Fruit fly (Drosophila melanogaster): ENCODE data around the gene EMC2B.

Gene EMC2B

DNA sequence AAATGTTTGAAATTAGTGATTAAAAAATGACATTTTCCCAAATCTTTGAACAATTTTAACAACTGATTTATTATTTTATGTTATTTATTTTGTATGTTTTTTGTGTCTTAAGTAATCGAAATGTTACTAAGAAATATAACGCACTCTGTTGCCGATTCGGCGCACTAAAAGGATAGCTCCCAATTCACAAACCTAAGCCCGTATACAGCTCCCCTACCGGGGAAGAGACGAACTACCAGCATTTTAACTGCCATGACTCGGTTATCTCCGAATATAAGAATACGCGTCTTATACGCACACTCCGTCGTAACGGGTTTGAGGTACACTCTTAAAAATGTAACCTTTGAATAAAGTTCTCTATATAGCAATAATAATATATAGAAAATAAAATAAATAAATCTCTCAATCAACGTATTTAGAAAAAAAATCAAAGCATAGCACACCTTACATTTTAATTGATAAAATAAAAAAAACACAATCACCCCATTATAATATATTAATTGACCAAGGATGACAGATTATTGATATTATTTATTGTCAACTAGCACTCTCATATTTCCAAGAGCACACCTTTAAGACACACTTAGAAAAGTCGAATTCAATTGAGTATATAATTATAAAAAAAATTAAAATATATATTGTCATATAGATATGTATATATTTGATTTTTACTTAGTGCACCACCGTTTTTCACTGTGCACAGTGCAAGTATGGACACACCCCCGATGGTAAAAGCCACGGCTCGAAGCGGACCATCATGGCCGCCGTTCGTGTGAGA, 33.7 kb downstream of the EMC2B start (continued):
- TF ChIP-seq Mrtf (GFP tag; IDR thresholded peaks at IDR 0.05) (no peak; the same call in 2 of the 3 replicates), CG16813 (GFP tag; IDR thresholded peaks at IDR 0.05; ENCODE audit: partially characterized antibody) (no peak), CG32767 (GFP tag; IDR thresholded peaks at IDR 0.05) (peak; percentile 78; the same call in 1 of the 2 replicates), YL-1 (GFP tag; optimal IDR thresholded peaks at IDR 0.05) (peak; percentile 48), scrt (GFP tag; optimal IDR thresholded peaks at IDR 0.05) (peak; percentile 71), bab2 (GFP tag; optimal IDR thresholded peaks at IDR 0.05) (peak; percentile 9), CG4328 (GFP tag; optimal IDR thresholded peaks at IDR 0.05) (peak; percentile 81), D19A (tag; optimal IDR thresholded peaks at IDR 0.05) (peak; percentile 84), CoRest (tag; optimal IDR thresholded peaks at IDR 0.05) (peak; percentile 93), Drgx (GFP tag; IDR thresholded peaks at IDR 0.05) (0 out of 2 replicates have a peak, but pooled peaks have one; percentile 52), nmo (GFP tag; optimal IDR thresholded peaks at IDR 0.05) (peak; percentile 93), schlank (tag; optimal IDR thresholded peaks at IDR 0.05) (no peak), CG11085 (GFP tag; IDR thresholded peaks at IDR 0.05) (no peak), CG17361 (GFP tag; IDR thresholded peaks at IDR 0.05) (peak; percentile 98), Dref (GFP tag; IDR thresholded peaks at IDR 0.05) (no peak), vfl (GFP tag; optimal IDR thresholded peaks at IDR 0.05) (no peak), Stat92E (GFP tag; optimal IDR thresholded peaks at IDR 0.05) (peak in 1 of 3 experiments; percentile 5), ttk (GFP tag; IDR thresholded peaks at IDR 0.05) (peak; percentile 78), CG31441 (GFP tag; IDR thresholded peaks at IDR 0.05) (peak; percentile 94), Nf-YB (GFP tag; optimal IDR thresholded peaks at IDR 0.05) (peak; percentile 91)

DNA sequence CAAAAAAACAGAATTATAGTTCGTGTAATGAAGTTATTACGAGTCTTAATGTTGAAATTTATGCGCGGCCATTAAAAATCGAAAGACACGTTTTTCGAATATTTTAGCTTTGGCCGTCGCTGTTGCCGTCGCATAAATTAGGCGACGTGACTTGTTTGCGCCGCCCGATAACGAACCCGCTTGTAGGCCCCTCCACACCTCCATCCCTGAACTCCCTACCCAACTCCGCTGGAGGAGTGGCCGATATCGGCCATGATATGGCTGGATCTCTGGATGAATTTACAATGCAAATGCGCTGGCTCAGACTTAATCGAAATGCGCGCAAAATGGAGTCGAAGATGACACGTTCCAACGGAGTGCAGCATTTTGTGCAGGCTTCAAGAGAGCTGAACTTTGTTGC, 37.3 kb downstream of the EMC2B start:
- no peak for TF ChIP-seq CoRest (tag; optimal IDR thresholded peaks at IDR 0.05)
- TF ChIP-seq en (GFP tag; optimal IDR thresholded peaks at IDR 0.05) = no peak
- TF ChIP-seq CG12769 (tag; optimal IDR thresholded peaks at IDR 0.05) = peak; percentile 80
- TF ChIP-seq Mad (GFP tag; optimal IDR thresholded peaks at IDR 0.05) = no peak
- no peak for TF ChIP-seq crc (GFP tag; optimal IDR thresholded peaks at IDR 0.05)
- peak; percentile 21 for TF ChIP-seq Abd-B (GFP tag; optimal IDR thresholded peaks at IDR 0.05)
- no peak for TF ChIP-seq CG31224 (GFP tag; IDR thresholded peaks at IDR 0.05)
- no peak for TF ChIP-seq lilli (GFP tag; optimal IDR thresholded peaks at IDR 0.05)
- TF ChIP-seq PHDP (tag; optimal IDR thresholded peaks at IDR 0.05) = no peak
- TF ChIP-seq Nf-YB (GFP tag; optimal IDR thresholded peaks at IDR 0.05) = peak; percentile 3
- TF ChIP-seq vvl (GFP tag; IDR thresholded peaks at IDR 0.05) = peak; percentile 93
- TF ChIP-seq CG11723 (GFP tag; optimal IDR thresholded peaks at IDR 0.05) = no peak
- TF ChIP-seq CG30431 (GFP tag; optimal IDR thresholded peaks at IDR 0.05) = no peak
- TF ChIP-seq Rx (GFP tag; IDR thresholded peaks at IDR 0.05) = no peak
- TF ChIP-seq cad (GFP tag; optimal IDR thresholded peaks at IDR 0.05) = no peak
- no peak for TF ChIP-seq wek (GFP tag; optimal IDR thresholded peaks at IDR 0.05)
- no peak for TF ChIP-seq chm (GFP tag; IDR thresholded peaks at IDR 0.05)
- no peak for TF ChIP-seq CG6854 (GFP tag; optimal IDR thresholded peaks at IDR 0.05)

DNA sequence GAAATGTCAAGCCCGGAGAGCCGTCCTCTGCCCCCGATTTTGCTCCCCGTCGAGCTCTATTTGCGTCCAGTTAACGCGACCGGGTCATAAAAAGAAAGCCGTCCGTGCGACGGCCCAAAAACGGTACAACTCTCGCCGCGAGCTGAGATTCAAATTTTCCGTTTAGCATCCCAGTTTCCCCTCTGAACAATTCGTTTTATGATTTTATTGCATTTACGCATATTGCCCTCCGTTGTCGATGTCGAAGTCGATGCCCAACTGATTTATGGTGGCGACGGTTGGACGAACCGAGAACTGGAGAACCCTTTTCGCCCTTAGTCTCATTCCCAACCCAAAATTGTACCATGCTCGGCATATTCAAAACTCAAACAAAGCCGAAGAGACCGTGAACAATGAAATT, 40.3 kb downstream of the EMC2B start:
- TF ChIP-seq Vsx1 (GFP tag; optimal IDR thresholded peaks at IDR 0.05) (no peak), dpn (GFP tag; optimal IDR thresholded peaks at IDR 0.05) (no peak), cad (GFP tag; optimal IDR thresholded peaks at IDR 0.05) (peak; percentile 92), tll (GFP tag; optimal IDR thresholded peaks at IDR 0.05) (peak in 1 of 2 experiments; percentile 71)
